Worm (Caenorhabditis elegans): ENCODE results near the gene chil-2.

DNA sequence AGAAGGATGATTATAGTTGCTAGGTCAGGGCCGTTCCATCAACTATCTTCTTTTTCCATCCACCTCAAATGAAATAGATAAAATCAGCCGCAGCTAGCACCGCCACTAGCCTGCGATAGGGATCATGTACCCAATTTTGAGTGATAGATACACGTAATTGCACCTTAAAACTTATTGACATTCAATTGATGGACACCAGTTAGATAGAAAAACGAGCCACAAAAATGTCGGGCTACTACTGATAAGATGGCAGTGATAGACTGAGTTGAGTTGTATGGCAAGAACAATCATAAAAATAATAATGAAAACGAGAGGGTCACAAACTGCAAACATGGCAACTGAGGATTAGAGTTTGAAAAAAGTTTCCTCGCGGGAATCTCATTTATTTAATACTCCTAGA, 17.4 kb upstream of the chil-2 start:
- TF ChIP-seq elt-3 (tag; optimal IDR thresholded peaks at IDR 0.05), result no peak
- TF ChIP-seq fkh-10 (GFP tag; optimal IDR thresholded peaks at IDR 0.05), result no peak
- TF ChIP-seq ama-1 (optimal IDR thresholded peaks at IDR 0.05), result no peak
- no peak for TF ChIP-seq ceh-63 (GFP tag; optimal IDR thresholded peaks at IDR 0.05)
- no peak for TF ChIP-seq unc-98 (GFP tag; IDR thresholded peaks at IDR 0.05)
- no peak for TF ChIP-seq egl-27 (tag; optimal IDR thresholded peaks at IDR 0.05)
- no peak for TF ChIP-seq dsc-1 (tag; optimal IDR thresholded peaks at IDR 0.05)
- no peak for TF ChIP-seq alr-1 (tag; optimal IDR thresholded peaks at IDR 0.05; ENCODE audit: borderline replicate concordance)
- no peak for TF ChIP-seq nhr-77 (tag; optimal IDR thresholded peaks at IDR 0.05)
- no peak for TF ChIP-seq ceh-88 (GFP tag; IDR thresholded peaks at IDR 0.05)
